Worm (Caenorhabditis elegans): Measurements from ENCODE around the gene neg-1.

ce11 chrV:4396257-4396656 lies 21.6 kb upstream of the neg-1 start, which contains the start of gene F13A2.3:
- no peak for TF ChIP-seq tra-1 (GFP tag; IDR thresholded peaks at IDR 0.05)
- no peak for TF ChIP-seq zfp-3 (GFP tag; conservative IDR thresholded peaks at IDR 0.05)
- no peak for TF ChIP-seq unc-130 (GFP tag; optimal IDR thresholded peaks at IDR 0.05)
- TF ChIP-seq unc-39 (tag; optimal IDR thresholded peaks at IDR 0.05) = no peak
- TF ChIP-seq unc-62 (GFP tag; optimal IDR thresholded peaks at IDR 0.05 in 1 of 2) = no peak
- TF ChIP-seq unc-62 (tag; optimal IDR thresholded peaks at IDR 0.05) = no peak
- TF ChIP-seq snpc-4 (tag; optimal IDR thresholded peaks at IDR 0.05) = no peak
- TF ChIP-seq ama-1 (optimal IDR thresholded peaks at IDR 0.05) = no peak
- TF ChIP-seq ceh-82 (tag; optimal IDR thresholded peaks at IDR 0.05) = no peak
- TF ChIP-seq Y5F2A.4 (GFP tag; optimal IDR thresholded peaks at IDR 0.05) = no peak

Measured in whole organism, L4 larva.